Fruit fly (Drosophila melanogaster) Kc167 (cell line): ENCODE measurements around the gene CG2854.

Experiments
- Myc ChIP-seq: fragments of >200 bp; optimal IDR thresholded peaks from 2 replicates; lab custom pipeline; 2017; ENCODE audit warnings: missing external identifiers
- h ChIP-seq: fragments of >200 bp; optimal IDR thresholded peaks from 3 replicates; lab custom pipeline; 2018; ENCODE audit warnings: missing external identifiers
- insv ChIP-seq: fragments of >200 bp; optimal IDR thresholded peaks from 3 replicates; lab custom pipeline; 2018; ENCODE audit warnings: missing external identifiers
- psq ChIP-seq: fragments of >200 bp; optimal IDR thresholded peaks from 2 replicates; lab custom pipeline; 2017; ENCODE audit warnings: missing external identifiers
- ttk ChIP-seq: sonication (Bioruptor generic); optimal IDR thresholded peaks from 2 replicates; lab custom pipeline; 2017; ENCODE audit warnings: missing external identifiers

DNA sequence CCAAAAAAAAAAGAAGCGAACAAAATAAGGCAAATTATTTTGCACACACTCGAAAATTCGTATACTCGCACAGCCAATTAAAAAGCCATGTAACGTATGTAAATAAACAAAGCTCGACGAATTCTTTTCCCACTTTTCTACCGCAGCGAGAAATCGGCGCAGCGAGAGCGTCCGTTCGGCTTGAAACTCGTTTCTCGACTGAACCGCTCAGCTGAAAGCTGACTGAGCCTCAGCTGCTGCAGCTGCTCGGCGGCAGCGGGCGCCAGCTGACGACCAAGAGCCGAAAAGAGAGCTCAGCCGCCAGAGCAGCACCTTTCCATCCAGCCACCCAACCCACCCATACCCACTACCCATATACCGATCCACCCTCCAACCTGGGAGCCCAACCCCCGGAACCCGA lies 39.2 kb downstream of the CG2854 start, which contains the start of gene CG2841:
- TF ChIP-seq h (lab: Kevin White, UChicago) (no peak), Myc (lab: Kevin White, UChicago) (no peak), psq (lab: Kevin White, UChicago) (no peak), ttk (lab: Kevin White, UChicago) (no peak), insv (lab: Kevin White, UChicago) (no peak)
